Worm (Caenorhabditis elegans) whole organism, L3 larva: ENCODE data around the gene ifas-3.

ENCODE experiments used
- ZK546.5 ChIP-seq: sonication (generic microtip); optimal IDR thresholded peaks from 2 replicates; lab custom pipeline; 2017; ENCODE audit warnings: missing biosample characterization, missing genetic modification characterization
- aly-2 ChIP-seq: fragments of 150-350 bp; optimal IDR thresholded peaks from 2 replicates; lab custom pipeline; 2014; ENCODE audit warnings: missing biosample characterization, missing genetic modification characterization
- ama-1 ChIP-seq: fragments of 150-350 bp; optimal IDR thresholded peaks from 2 replicates; lab custom pipeline; 2018
- egl-27 ChIP-seq: sonication (generic microtip); optimal IDR thresholded peaks from 4 replicates; lab custom pipeline; 2017; ENCODE audit warnings: missing biosample characterization, missing genetic modification reagents, missing genetic modification characterization
- elt-1 ChIP-seq: fragments of 150-350 bp; optimal IDR thresholded peaks from 2 replicates; lab custom pipeline; 2014; ENCODE audit warnings: missing biosample characterization, missing genetic modification characterization
- eor-1 ChIP-seq, 2 experiments: fragments of 150-350 bp; optimal IDR thresholded peaks; 2 replicates each; lab custom pipeline; 2014 to 2018; ENCODE audit warnings: missing biosample characterization in 2 of 2, missing genetic modification characterization in 2 of 2
- nhr-11 ChIP-seq: fragments of 150-350 bp; optimal IDR thresholded peaks from 2 replicates; lab custom pipeline; 2014; ENCODE audit warnings: missing biosample characterization, missing genetic modification characterization
- nhr-23 ChIP-seq: fragments of 150-350 bp; optimal IDR thresholded peaks from 2 replicates; lab custom pipeline; 2014; ENCODE audit warnings: missing biosample characterization, missing genetic modification reagents, missing genetic modification characterization
- nhr-237 ChIP-seq: fragments of 150-350 bp; optimal IDR thresholded peaks from 2 replicates; lab custom pipeline; 2014; ENCODE audit warnings: missing biosample characterization, missing genetic modification characterization
- nhr-28 ChIP-seq: fragments of 150-350 bp; optimal IDR thresholded peaks from 2 replicates; lab custom pipeline; 2014; ENCODE audit warnings: missing biosample characterization, missing genetic modification characterization
- sea-2 ChIP-seq: fragments of 150-350 bp; sonication (generic microtip); optimal IDR thresholded peaks from 4 replicates; lab custom pipeline; 2014; ENCODE audit warnings: missing biosample characterization, missing genetic modification reagents, missing genetic modification characterization
- snpc-4 ChIP-seq: fragments of 150-350 bp; optimal IDR thresholded peaks from 2 replicates; lab custom pipeline; 2014; ENCODE audit warnings: missing biosample characterization, missing genetic modification characterization
- unc-39 ChIP-seq: sonication (generic microtip); optimal IDR thresholded peaks from 4 replicates; lab custom pipeline; 2017; ENCODE audit warnings: missing biosample characterization, missing genetic modification characterization
- unc-62 ChIP-seq: fragments of 150-350 bp; sonication (generic microtip); optimal IDR thresholded peaks from 4 replicates; lab custom pipeline; 2014; ENCODE audit warnings: missing biosample characterization, missing genetic modification reagents, missing genetic modification characterization

DNA sequence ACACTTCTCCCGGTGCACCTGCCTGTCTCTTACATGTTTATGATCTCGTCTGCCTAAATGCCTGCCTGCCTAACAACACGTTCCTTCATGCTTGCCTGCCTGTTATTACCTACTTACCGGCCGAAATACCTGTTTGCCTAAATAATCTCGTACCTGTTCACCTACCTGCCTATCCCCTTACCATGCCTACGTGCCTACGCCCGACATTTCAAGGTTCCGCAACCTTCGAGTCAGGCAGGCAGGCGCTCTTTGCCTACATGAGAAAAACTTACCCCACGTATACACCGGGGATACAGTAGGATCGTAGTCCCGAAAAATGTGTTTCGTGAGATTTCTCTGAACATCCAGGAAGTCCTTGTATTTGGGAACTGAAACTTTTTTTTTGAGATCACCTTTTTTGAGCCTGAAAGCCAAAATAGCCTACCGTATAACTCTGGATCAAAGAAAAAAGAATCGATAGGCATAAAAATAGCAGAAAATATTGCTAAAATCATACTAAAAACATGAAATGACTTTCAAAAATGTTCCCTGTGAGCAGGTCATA lies 11.6 kb upstream of the ifas-3 start, which contains the start of gene lgc-19:
- TF ChIP-seq ama-1 (lab: Kevin White, UChicago) (no peak), aly-2 (no peak), nhr-23 (tag; lab: Kevin White, UChicago) (no peak), sea-2 (no peak), unc-62 (no peak), unc-39 (no peak), snpc-4 (tag; lab: Kevin White, UChicago) (no peak), nhr-237 (tag; lab: Kevin White, UChicago) (no peak), nhr-28 (tag; lab: Kevin White, UChicago) (no peak), eor-1 (tag; optimal IDR thresholded peaks at IDR 0.05; lab: Kevin White, UChicago) (no peak), nhr-11 (tag; lab: Kevin White, UChicago) (no peak), elt-1 (tag; lab: Kevin White, UChicago) (no peak), ZK546.5 (tag; lab: Kevin White, UChicago) (no peak), egl-27 (no peak)
